Worm (Caenorhabditis elegans) whole organism, L1 larva: ENCODE measurements around the gene mrps-24.

ENCODE experiments used
- ama-1 ChIP-seq: fragments of 150-350 bp; optimal IDR thresholded peaks from 2 replicates; lab custom pipeline; 2014
- ceh-82 ChIP-seq, 3 experiments: fragments of 150-350 bp in 1 of 3; sonication (generic microtip) in 2 of 3; optimal IDR thresholded peaks; 2 replicates each; lab custom pipeline; 2014 to 2017; ENCODE audit warnings: missing biosample characterization in 3 of 3, missing genetic modification characterization in 3 of 3
- ces-1 ChIP-seq: fragments of 150-350 bp; optimal IDR thresholded peaks from 2 replicates; lab custom pipeline; 2014; ENCODE audit warnings: missing biosample characterization, missing genetic modification reagents, missing genetic modification characterization
- fos-1 ChIP-seq: fragments of 150-350 bp; optimal IDR thresholded peaks from 2 replicates; lab custom pipeline; 2014; ENCODE audit warnings: missing biosample characterization, missing genetic modification characterization
- lin-14 ChIP-seq: fragments of 200-800 bp; sonication (Bioruptor generic); optimal IDR thresholded peaks from 2 replicates; lab custom pipeline; 2018; ENCODE audit warnings: mild to moderate bottlenecking, missing genetic modification characterization, moderate library complexity, missing compliant biosample characterization
- lsy-2 ChIP-seq, 2 experiments: fragments of 150-350 bp; optimal IDR thresholded peaks; 2 replicates each; lab custom pipeline; 2014; ENCODE audit warnings: missing biosample characterization in 2 of 2, missing genetic modification characterization in 2 of 2
- mab-9 ChIP-seq: fragments of 200-800 bp; sonication (Bioruptor generic); IDR thresholded peaks from 2 replicates; pipeline ENCODE4 v1.3.6; 2022; ENCODE audit warnings: missing genetic modification reagents, missing genetic modification characterization, missing compliant biosample characterization
- nhr-12 ChIP-seq: sonication (generic microtip); optimal IDR thresholded peaks from 2 replicates; lab custom pipeline; 2017; ENCODE audit warnings: missing biosample characterization, missing genetic modification characterization
- nhr-76 ChIP-seq: sonication (generic microtip); optimal IDR thresholded peaks from 2 replicates; lab custom pipeline; 2017; ENCODE audit warnings: missing biosample characterization, missing genetic modification characterization
- snpc-4 ChIP-seq: fragments of 150-350 bp; optimal IDR thresholded peaks from 2 replicates; lab custom pipeline; 2014; ENCODE audit warnings: missing biosample characterization, missing genetic modification characterization
- snu-23 ChIP-seq: sonication (generic microtip); optimal IDR thresholded peaks from 2 replicates; lab custom pipeline; 2016; ENCODE audit warnings: missing genetic modification characterization, missing compliant biosample characterization
- unc-62 ChIP-seq: fragments of 150-350 bp; optimal IDR thresholded peaks from 2 replicates; lab custom pipeline; 2014; ENCODE audit warnings: missing biosample characterization, missing genetic modification reagents, missing genetic modification characterization
- zag-1 ChIP-seq: fragments of 150-350 bp; optimal IDR thresholded peaks from 2 replicates; lab custom pipeline; 2014; ENCODE audit warnings: missing biosample characterization, missing genetic modification characterization
- ztf-11 ChIP-seq, 2 experiments: sonication (generic microtip); optimal IDR thresholded peaks; 2 replicates each; lab custom pipeline; 2016 to 2017; ENCODE audit warnings: missing genetic modification characterization in 2 of 2, missing biosample characterization in 1 of 2, missing compliant biosample characterization in 1 of 2

- TF ChIP-seq lin-14 (GFP tag; lab: Kevin White, UChicago) = no peak
- no peak for TF ChIP-seq fos-1 (tag; lab: Kevin White, UChicago)
- no peak for TF ChIP-seq lsy-2 (tag; optimal IDR thresholded peaks at IDR 0.05; lab: Kevin White, UChicago)
- no peak for TF ChIP-seq unc-62 (GFP tag; lab: Kevin White, UChicago)
- TF ChIP-seq snu-23 (GFP tag; lab: Kevin White, UChicago) = no peak
- no peak for TF ChIP-seq ces-1 (GFP tag; lab: Kevin White, UChicago)
- TF ChIP-seq ceh-82 (tag; optimal IDR thresholded peaks at IDR 0.05; lab: Kevin White, UChicago) = no peak
- no peak for TF ChIP-seq nhr-76 (tag; lab: Kevin White, UChicago)
- no peak for TF ChIP-seq mab-9 (GFP tag; lab: Robert Waterston, UW)
- no peak for TF ChIP-seq ama-1
- no peak for TF ChIP-seq zag-1 (tag; lab: Kevin White, UChicago)
- TF ChIP-seq snpc-4 (tag; lab: Kevin White, UChicago) = no peak
- TF ChIP-seq nhr-12 = no peak
- no peak for TF ChIP-seq ztf-11 (tag; optimal IDR thresholded peaks at IDR 0.05; lab: Kevin White, UChicago)
Measured at ce11 chrIV:7723555-7723954, 13.7 kb downstream of the mrps-24 start.
